Worm (Caenorhabditis elegans) whole organism, L4 larva: ENCODE measurements around the gene apx-1.

Experiments used
- F49E8.2 ChIP-seq: sonication (generic microtip); optimal IDR thresholded peaks from 2 replicates; lab custom pipeline; 2016; ENCODE audit warnings: missing compliant biosample characterization, mild to moderate bottlenecking, missing genetic modification characterization, borderline replicate concordance
- T26A8.4 ChIP-seq: fragments of 200-800 bp; sonication (Bioruptor generic); IDR thresholded peaks from 2 replicates; pipeline ENCODE4 v1.3.6; 2022; ENCODE audit warnings: missing genetic modification characterization, missing compliant biosample characterization
- aha-1 ChIP-seq: fragments of 150-350 bp; peaks from one replicate; lab custom pipeline; 2014; ENCODE audit warnings: missing biosample characterization, missing genetic modification characterization
- aly-2 ChIP-seq: sonication (generic microtip); optimal IDR thresholded peaks from 2 replicates; lab custom pipeline; 2018; ENCODE audit warnings: missing biosample characterization, missing genetic modification characterization
- ceh-82 ChIP-seq: sonication (generic microtip); optimal IDR thresholded peaks from 2 replicates; lab custom pipeline; 2017; ENCODE audit warnings: missing biosample characterization, missing genetic modification characterization
- daf-16 ChIP-seq, 3 experiments: sonication (generic microtip); optimal IDR thresholded peaks; 2 replicates each; lab custom pipeline; 2016 to 2017; ENCODE audit warnings: missing genetic modification characterization in 3 of 3, missing genetic modification reagents in 3 of 3, mild to moderate bottlenecking in 2 of 3, missing compliant biosample characterization in 2 of 3, missing biosample characterization in 1 of 3, moderate library complexity in 1 of 3
- daf-8 ChIP-seq: fragments of 200-800 bp; sonication (Bioruptor generic); IDR thresholded peaks from 2 replicates; pipeline ENCODE4 v1.3.6; 2022; ENCODE audit warnings: missing genetic modification characterization, missing compliant biosample characterization
- dmd-9 ChIP-seq: fragments of 200-800 bp; sonication (Bioruptor generic); IDR thresholded peaks from 2 replicates; pipeline ENCODE4 v1.3.6; 2022; ENCODE audit warnings: missing genetic modification reagents, missing genetic modification characterization, missing compliant biosample characterization
- egl-27 ChIP-seq: sonication (generic microtip); optimal IDR thresholded peaks from 3 replicates; lab custom pipeline; 2017; ENCODE audit warnings: missing biosample characterization, missing genetic modification reagents, missing genetic modification characterization
- egl-43 ChIP-seq: fragments of 200-800 bp; sonication (Bioruptor generic); IDR thresholded peaks from 2 replicates; pipeline ENCODE4 v1.3.6; 2022; ENCODE audit warnings: missing genetic modification reagents, missing genetic modification characterization, missing compliant biosample characterization
- hlh-11 ChIP-seq: fragments of 200-800 bp; sonication (Bioruptor generic); optimal IDR thresholded peaks from 2 replicates; lab custom pipeline; 2018; ENCODE audit warnings: mild to moderate bottlenecking, missing genetic modification characterization, missing compliant biosample characterization
- hmg-1.1 ChIP-seq: fragments of 200-800 bp; sonication (Bioruptor generic); IDR thresholded peaks from 2 replicates; pipeline ENCODE4 v1.3.6; 2022; ENCODE audit warnings: missing genetic modification reagents, missing genetic modification characterization, missing compliant biosample characterization
- lin-29 ChIP-seq: fragments of 200-800 bp; sonication (Bioruptor generic); IDR thresholded peaks from 2 replicates; pipeline ENCODE4 v1.3.6; 2022; ENCODE audit warnings: missing genetic modification reagents, missing genetic modification characterization, missing compliant biosample characterization
- madf-9 ChIP-seq: fragments of 200-800 bp; sonication (Bioruptor generic); conservative IDR thresholded peaks from 2 replicates; pipeline ENCODE4 v1.3.6; 2022; ENCODE audit warnings: missing genetic modification reagents, missing genetic modification characterization, missing compliant biosample characterization
- mes-2 ChIP-seq: sonication (generic microtip); optimal IDR thresholded peaks from 2 replicates; lab custom pipeline; 2016; ENCODE audit warnings: missing genotype, mild to moderate bottlenecking, missing genetic modification characterization, missing compliant biosample characterization; ENCODE audit not compliant: poor library complexity, severe bottlenecking
- nhr-11 ChIP-seq: fragments of 150-350 bp; optimal IDR thresholded peaks from 2 replicates; lab custom pipeline; 2014; ENCODE audit warnings: missing biosample characterization, missing genetic modification characterization
- nhr-237 ChIP-seq: sonication (generic microtip); optimal IDR thresholded peaks from 2 replicates; lab custom pipeline; 2017; ENCODE audit warnings: missing biosample characterization, missing genetic modification characterization
- nhr-41 ChIP-seq: fragments of 200-800 bp; sonication (Bioruptor generic); IDR thresholded peaks from 2 replicates; pipeline ENCODE4 v1.3.6; 2022; ENCODE audit warnings: missing genetic modification reagents, missing genetic modification characterization, missing compliant biosample characterization
- nhr-42 ChIP-seq: fragments of 200-800 bp; sonication (Bioruptor generic); IDR thresholded peaks from 2 replicates; pipeline ENCODE4 v1.3.6; 2022; ENCODE audit warnings: missing genetic modification characterization, missing compliant biosample characterization
- nhr-48 ChIP-seq: sonication (generic microtip); optimal IDR thresholded peaks from 2 replicates; lab custom pipeline; 2016; ENCODE audit warnings: mild to moderate bottlenecking, missing genetic modification characterization, missing compliant biosample characterization
- nhr-6 ChIP-seq: fragments of 150-350 bp; optimal IDR thresholded peaks from 2 replicates; lab custom pipeline; 2014; ENCODE audit warnings: missing biosample characterization, missing genetic modification characterization
- nhr-76 ChIP-seq: fragments of 150-350 bp; optimal IDR thresholded peaks from 2 replicates; lab custom pipeline; 2014; ENCODE audit warnings: missing biosample characterization, missing genetic modification characterization
- saeg-2 ChIP-seq: fragments of 200-800 bp; sonication (Bioruptor generic); IDR thresholded peaks from 2 replicates; pipeline ENCODE4 v1.3.6; 2022; ENCODE audit warnings: missing genetic modification reagents, missing genetic modification characterization, missing compliant biosample characterization
- set-16 ChIP-seq: fragments of 200-800 bp; sonication (Bioruptor generic); IDR thresholded peaks from 2 replicates; pipeline ENCODE4 v1.3.6; 2022; ENCODE audit warnings: missing genetic modification reagents, missing genetic modification characterization, missing compliant biosample characterization
- skn-1 ChIP-seq: fragments of 150-350 bp; optimal IDR thresholded peaks from 2 replicates; lab custom pipeline; 2014; ENCODE audit warnings: missing biosample characterization, missing genetic modification characterization
- spr-1 ChIP-seq: sonication (generic microtip); optimal IDR thresholded peaks from 2 replicates; lab custom pipeline; 2016; ENCODE audit warnings: mild to moderate bottlenecking, missing genetic modification characterization, missing compliant biosample characterization
- spr-3 ChIP-seq: fragments of 200-800 bp; sonication (Bioruptor generic); optimal IDR thresholded peaks from 2 replicates; lab custom pipeline; 2018; ENCODE audit warnings: mild to moderate bottlenecking, missing genetic modification characterization, missing compliant biosample characterization
- tag-97 ChIP-seq: fragments of 200-800 bp; sonication (Bioruptor generic); IDR thresholded peaks from 2 replicates; pipeline ENCODE4 v1.3.6; 2022; ENCODE audit warnings: missing genetic modification characterization, missing compliant biosample characterization
- tra-1 ChIP-seq: fragments of 200-800 bp; sonication (Bioruptor generic); IDR thresholded peaks from 2 replicates; pipeline ENCODE4 v1.3.6; 2022; ENCODE audit warnings: missing genetic modification reagents, missing genetic modification characterization, missing compliant biosample characterization
- unc-62 ChIP-seq, 3 experiments: fragments of 150-350 bp in 1 of 3; sonication (generic microtip); optimal IDR thresholded peaks in 2 of 3; peaks in 1 of 3; 1 replicate in 1 of 3; 2 replicates in 2 of 3; lab custom pipeline; 2014 to 2017; ENCODE audit warnings: missing biosample characterization in 3 of 3, missing genetic modification characterization in 3 of 3, missing genetic modification reagents in 3 of 3, missing genotype in 1 of 3
- vab-7 ChIP-seq: fragments of 200-800 bp; sonication (Bioruptor generic); IDR thresholded peaks from 2 replicates; pipeline ENCODE4 v1.3.6; 2022; ENCODE audit warnings: missing genetic modification reagents, missing genetic modification characterization, missing compliant biosample characterization
- zfp-2 ChIP-seq: sonication (generic microtip); optimal IDR thresholded peaks from 2 replicates; lab custom pipeline; 2016; ENCODE audit warnings: mild to moderate bottlenecking, missing genetic modification characterization, missing compliant biosample characterization
- ztf-11 ChIP-seq: fragments of 150-350 bp; optimal IDR thresholded peaks from 2 replicates; lab custom pipeline; 2014; ENCODE audit warnings: missing biosample characterization, missing genetic modification characterization

apx-1 gene

DNA sequence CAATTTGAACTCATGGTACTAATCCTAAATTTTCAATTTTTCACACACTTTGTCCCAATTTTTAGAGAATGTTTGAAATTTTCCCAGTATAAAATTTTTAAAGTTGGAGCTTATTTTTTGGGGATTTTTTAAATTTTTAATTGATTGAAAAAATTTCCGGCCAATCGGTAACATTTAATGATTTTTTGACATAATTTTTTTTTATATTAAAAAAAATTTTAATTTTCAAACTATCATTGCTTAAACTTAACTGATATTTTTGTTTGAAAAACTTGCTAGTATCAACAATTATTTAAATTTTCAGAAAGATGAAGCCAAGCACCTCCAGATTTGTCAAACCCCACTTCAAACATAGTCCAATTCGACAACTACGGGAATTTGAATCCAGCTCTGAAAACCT lies 47.3 kb downstream of the apx-1 start, which contains the start of gene T28A11.22:
Gene T28A11.22 (plus strand): TSS at position 301 of the 400 bp plus-strand sequence.
- no peak for TF ChIP-seq nhr-42 (GFP tag; lab: Robert Waterston, UW)
- no peak for TF ChIP-seq dmd-9 (GFP tag; lab: Robert Waterston, UW)
- no peak for TF ChIP-seq lin-29 (GFP tag; lab: Robert Waterston, UW)
- TF ChIP-seq nhr-6 (tag; lab: Kevin White, UChicago) = no peak
- no peak for TF ChIP-seq tag-97 (GFP tag; lab: Robert Waterston, UW)
- TF ChIP-seq spr-3 (GFP tag; lab: Kevin White, UChicago) = no peak
- TF ChIP-seq ztf-11 (tag; lab: Kevin White, UChicago) = no peak
- no peak for TF ChIP-seq set-16
- TF ChIP-seq T26A8.4 (GFP tag; lab: Robert Waterston, UW) = no peak
- no peak for TF ChIP-seq nhr-48 (tag; lab: Kevin White, UChicago)
- no peak for TF ChIP-seq spr-1 (tag; lab: Kevin White, UChicago)
- TF ChIP-seq egl-43 (GFP tag; lab: Robert Waterston, UW) = no peak
- no peak for TF ChIP-seq aha-1 (tag; lab: Kevin White, UChicago)

DNA sequence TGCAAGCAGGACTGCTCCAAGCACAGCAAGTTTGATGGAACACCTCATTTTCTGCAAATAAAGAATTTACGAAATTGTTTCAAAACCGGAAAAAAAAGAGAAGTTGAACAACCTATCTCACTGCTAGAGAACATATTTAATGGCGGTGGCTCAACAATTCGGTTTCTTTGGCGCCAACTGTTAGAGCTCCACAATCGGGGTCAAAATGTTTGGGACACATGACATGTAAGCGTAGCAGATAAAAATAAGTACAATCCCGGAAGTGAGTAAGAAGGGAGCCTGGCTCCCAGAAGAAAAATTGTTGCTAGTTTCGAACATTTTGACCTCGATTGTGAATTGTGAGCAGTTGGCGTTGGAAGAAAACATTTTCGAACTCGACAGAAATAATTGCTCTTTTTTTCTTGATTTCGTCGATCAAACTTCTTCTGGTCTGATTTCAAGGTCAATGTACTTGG lies 49.2 kb downstream of the apx-1 start, which contains the start of gene T28A11.16:
Gene T28A11.16 (minus strand): TSS at position 51 of the 455 bp plus-strand sequence.
- TF ChIP-seq skn-1 (tag; lab: Kevin White, UChicago) = no peak
- peak in 1 of 2 experiments; percentile 80 for TF ChIP-seq daf-16 (GFP tag; optimal IDR thresholded peaks at IDR 0.05; lab: Kevin White, UChicago)
- no peak for TF ChIP-seq daf-16 (tag; optimal IDR thresholded peaks at IDR 0.05; lab: Kevin White, UChicago)
- no peak for TF ChIP-seq hmg-1.1
- peak; percentile 70 for TF ChIP-seq aha-1 (tag; lab: Kevin White, UChicago)
- TF ChIP-seq hlh-11 (tag; lab: Kevin White, UChicago) = peak; percentile 45

DNA sequence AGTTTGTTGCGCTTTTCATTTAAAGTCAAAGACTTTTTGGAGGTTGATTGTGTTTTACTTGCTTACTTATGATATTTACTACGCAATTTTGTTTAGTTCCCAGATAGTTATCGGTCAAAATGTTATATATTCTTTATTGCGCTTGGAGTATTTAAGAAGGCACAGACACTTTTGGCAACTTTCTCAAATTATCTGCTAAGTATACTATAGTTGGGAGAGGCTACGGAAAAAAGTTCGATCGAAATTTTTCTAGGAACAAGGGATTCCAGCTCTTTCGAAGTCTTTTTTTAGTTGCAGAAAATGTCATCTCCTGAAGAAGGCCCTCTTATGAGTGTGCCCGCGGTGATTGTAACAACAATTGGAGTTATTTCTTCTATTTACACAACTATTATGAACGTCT lies 50.1 kb downstream of the apx-1 start, which contains the start of gene srbc-5:
Gene srbc-5 (plus strand): TSS at position 301 of the 400 bp plus-strand sequence.
- TF ChIP-seq daf-8 (no peak), nhr-41 (no peak), nhr-76 (tag; lab: Kevin White, UChicago) (no peak), ceh-82 (tag; lab: Kevin White, UChicago) (no peak)
- TF ChIP-seq, all 104 proteins: peak for 0

DNA sequence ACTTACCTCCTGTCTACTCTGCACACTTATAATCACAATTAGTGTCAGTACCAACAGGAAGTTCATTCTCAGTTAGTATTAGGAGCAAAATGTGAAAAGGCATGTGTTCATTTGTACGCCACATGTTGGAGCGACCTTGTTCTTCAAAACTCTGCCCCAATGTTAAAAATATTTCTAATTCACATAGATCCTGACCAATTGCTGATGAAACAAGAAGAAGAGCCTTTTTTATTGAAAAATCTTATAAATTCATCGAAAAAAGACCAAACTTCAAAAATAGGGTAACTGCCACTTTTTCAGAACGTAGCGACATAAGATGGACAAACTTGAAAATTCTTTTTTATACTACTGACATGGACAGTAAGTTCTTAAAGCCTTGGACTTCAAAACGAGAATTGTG lies 56.2 kb downstream of the apx-1 start, which contains the start of gene T28A11.17:
Gene T28A11.17 (minus strand): TSS at position 101 of the 400 bp plus-strand sequence.
- TF ChIP-seq mes-2 (tag; lab: Kevin White, UChicago) (no peak), F49E8.2 (no peak), aly-2 (tag; lab: Kevin White, UChicago) (no peak), vab-7 (no peak), tra-1 (no peak), nhr-237 (tag; lab: Kevin White, UChicago) (no peak)

DNA sequence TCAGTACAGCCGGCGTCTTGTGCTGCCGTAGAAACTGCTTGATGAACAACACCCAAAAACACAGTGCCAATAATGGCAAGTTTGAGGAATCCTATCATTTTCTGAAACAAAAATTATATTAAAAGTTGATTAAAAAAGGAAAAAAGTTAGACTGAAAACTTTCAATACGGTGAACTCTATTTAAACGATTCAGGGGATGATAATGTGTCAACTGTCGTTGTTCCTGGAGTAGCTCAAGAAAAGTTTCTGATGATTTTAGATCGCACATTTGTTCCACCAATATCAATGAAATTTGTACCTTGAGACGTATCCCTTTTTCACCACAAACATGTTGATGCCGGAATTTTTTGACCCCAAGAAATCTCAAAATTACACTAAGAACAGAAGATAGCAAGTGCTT lies 58.0 kb downstream of the apx-1 start, which contains the start of gene T28A11.18:
Gene T28A11.18 (minus strand): TSS at position 101 of the 400 bp plus-strand sequence.
- TF ChIP-seq zfp-2 (tag; lab: Kevin White, UChicago) (no peak), egl-27 (no peak), nhr-42 (GFP tag; lab: Robert Waterston, UW) (no peak), daf-16 (GFP tag; optimal IDR thresholded peaks at IDR 0.05; lab: Kevin White, UChicago) (peak in 1 of 2 experiments; percentile 44), daf-16 (tag; optimal IDR thresholded peaks at IDR 0.05; lab: Kevin White, UChicago) (no peak)
- TF ChIP-seq, all 104 proteins: peak for 1

- TF ChIP-seq set-16 (no peak), unc-62 (GFP tag; optimal IDR thresholded peaks at IDR 0.05 in 1 of 2; lab: Kevin White, UChicago) (peak in 1 of 2 experiments; percentile 97), unc-62 (tag; optimal IDR thresholded peaks at IDR 0.05; lab: Kevin White, UChicago) (no peak), dmd-9 (GFP tag; lab: Robert Waterston, UW) (no peak), madf-9 (GFP tag; lab: Robert Waterston, UW) (no peak), saeg-2 (GFP tag; lab: Robert Waterston, UW) (no peak), daf-8 (no peak), nhr-11 (tag; lab: Kevin White, UChicago) (no peak), aha-1 (tag; lab: Kevin White, UChicago) (peak; percentile 31)
Measured at ce11 chrV:3269407-3269806, 59.4 kb downstream of the apx-1 start, which contains the start of gene T28A11.19. Gene T28A11.19 (minus strand): TSS chrV:3269514.
